Fruit fly (Drosophila melanogaster) whole organism, embryonic: Measurements from ENCODE around the gene MtnD.

ENCODE experiments used
- Ada2b ChIP-seq: fragments of 200-800 bp; sonication (Bioruptor generic); IDR thresholded peaks from 2 replicates; pipeline ENCODE4 v1.3.6; 2022; ENCODE audit warnings: missing biosample characterization, missing genetic modification characterization
- BEAF-32 ChIP-seq: fragments of 200-800 bp; sonication (Bioruptor generic); optimal IDR thresholded peaks from 3 replicates; lab custom pipeline; 2017; ENCODE audit warnings: missing biosample characterization, missing genetic modification characterization, mild to moderate bottlenecking, moderate library complexity, missing genetic modification reagents
- Blimp-1 ChIP-seq: fragments of 200-800 bp; sonication (Bioruptor generic); optimal IDR thresholded peaks from 3 replicates; lab custom pipeline; 2018; ENCODE audit warnings: missing biosample characterization, missing genetic modification characterization, mild to moderate bottlenecking, moderate library complexity, missing genetic modification reagents
- Bteb2 ChIP-seq: fragments of 200-800 bp; sonication (Bioruptor generic); optimal IDR thresholded peaks from 2 replicates; lab custom pipeline; 2016; ENCODE audit warnings: missing biosample characterization, missing genetic modification characterization
- CG11504 ChIP-seq: fragments of 200-800 bp; sonication (Bioruptor generic); optimal IDR thresholded peaks from 3 replicates; lab custom pipeline; 2019; ENCODE audit warnings: missing biosample characterization, mild to moderate bottlenecking, missing genetic modification characterization, moderate library complexity
- CG12236 ChIP-seq: fragments of 200-800 bp; sonication (Bioruptor generic); optimal IDR thresholded peaks from 2 replicates; lab custom pipeline; 2016; ENCODE audit warnings: missing biosample characterization, missing genetic modification characterization
- CG12659 ChIP-seq: fragments of 200-800 bp; sonication (Bioruptor generic); optimal IDR thresholded peaks from 3 replicates; lab custom pipeline; 2017; ENCODE audit warnings: mild to moderate bottlenecking, missing biosample characterization, missing genetic modification reagents, missing genetic modification characterization
- CG16779 ChIP-seq: fragments of 200-800 bp; sonication (Bioruptor generic); IDR thresholded peaks from 2 replicates; pipeline ENCODE4 v1.3.6; 2022; ENCODE audit warnings: missing biosample characterization, missing genetic modification characterization
- CG2875 ChIP-seq: fragments of 200-800 bp; sonication (Bioruptor generic); optimal IDR thresholded peaks from 2 replicates; lab custom pipeline; 2017; ENCODE audit warnings: missing biosample characterization, mild to moderate bottlenecking, missing genetic modification characterization, missing genetic modification reagents
- CG30020 ChIP-seq: fragments of 200-800 bp; optimal IDR thresholded peaks from 2 replicates; lab custom pipeline; 2019; ENCODE audit warnings: missing biosample characterization, mild to moderate bottlenecking, missing genetic modification characterization, moderate library complexity
- CG31224 ChIP-seq: fragments of 200-800 bp; sonication (Bioruptor generic); IDR thresholded peaks from 2 replicates; pipeline ENCODE4 v1.3.6; 2022; ENCODE audit warnings: missing biosample characterization, missing genetic modification characterization
- CG3726 ChIP-seq: fragments of 200-800 bp; sonication (Bioruptor generic); IDR thresholded peaks from 3 replicates; pipeline ENCODE4, ENCODE4 v1.3.6; 2022; ENCODE audit warnings: missing biosample characterization, missing genetic modification characterization
- CG42726 ChIP-seq: fragments of 200-800 bp; sonication (Bioruptor generic); IDR thresholded peaks from 2 replicates; pipeline ENCODE4 v1.3.6; 2022; ENCODE audit warnings: missing biosample characterization, missing genetic modification characterization; ENCODE audit not compliant: partially characterized antibody
- CG6654 ChIP-seq: fragments of 200-800 bp; sonication (Bioruptor generic); optimal IDR thresholded peaks from 2 replicates; lab custom pipeline; 2017; ENCODE audit warnings: missing biosample characterization, mild to moderate bottlenecking, missing genetic modification characterization
- CG7271 ChIP-seq: fragments of 200-800 bp; sonication (Bioruptor generic); optimal IDR thresholded peaks from 2 replicates; lab custom pipeline; 2018; ENCODE audit warnings: missing biosample characterization, mild to moderate bottlenecking, missing genetic modification characterization, moderate library complexity
- CG8478 ChIP-seq: fragments of >200 bp; optimal IDR thresholded peaks from 2 replicates; lab custom pipeline; 2018
- CG9932 ChIP-seq: fragments of 200-800 bp; sonication (Bioruptor generic); IDR thresholded peaks from 2 replicates; pipeline ENCODE4 v1.3.6; 2022; ENCODE audit warnings: missing biosample characterization, missing genetic modification characterization
- CoRest ChIP-seq: fragments of 200-800 bp; sonication (Bioruptor generic); optimal IDR thresholded peaks from 3 replicates; lab custom pipeline; 2018; ENCODE audit warnings: missing biosample characterization, mild to moderate bottlenecking, missing genetic modification characterization, moderate library complexity
- Dfd ChIP-seq, 2 experiments: fragments of >200 bp; optimal IDR thresholded peaks; 2 replicates each; lab custom pipeline; 2017; ENCODE audit warnings: missing biosample characterization in 2 of 2, missing genetic modification characterization in 2 of 2
- Elba2 ChIP-seq: fragments of 200-800 bp; sonication (Bioruptor generic); optimal IDR thresholded peaks from 3 replicates; lab custom pipeline; 2016; ENCODE audit warnings: missing biosample characterization, missing genetic modification characterization
- Fer2 ChIP-seq: fragments of 200-800 bp; sonication (Bioruptor generic); optimal IDR thresholded peaks from 2 replicates; lab custom pipeline; 2018; ENCODE audit warnings: missing biosample characterization, mild to moderate bottlenecking, missing genetic modification characterization, moderate library complexity
- GATAe ChIP-seq: fragments of 200-800 bp; sonication (Bioruptor generic); conservative IDR thresholded peaks from 2 replicates; pipeline ENCODE4 v1.3.6; 2022; ENCODE audit warnings: missing biosample characterization, missing genetic modification characterization
- Hmx ChIP-seq: fragments of 200-800 bp; sonication (Bioruptor generic); optimal IDR thresholded peaks from 2 replicates; lab custom pipeline; 2016; ENCODE audit warnings: missing biosample characterization, missing genetic modification characterization
- Lpt ChIP-seq: fragments of >200 bp; optimal IDR thresholded peaks from 2 replicates; lab custom pipeline; 2018; ENCODE audit warnings: missing biosample characterization, missing genetic modification characterization
- MBD-R2 ChIP-seq: fragments of 200-800 bp; sonication (Bioruptor generic); IDR thresholded peaks from 2 replicates; pipeline ENCODE4 v1.3.6; 2022; ENCODE audit warnings: missing biosample characterization, missing genetic modification characterization
- Mad ChIP-seq: fragments of 200-800 bp; sonication (Bioruptor generic); optimal IDR thresholded peaks from 2 replicates; lab custom pipeline; 2016; ENCODE audit warnings: missing biosample characterization, missing genetic modification characterization
- Nf-YA ChIP-seq: fragments of 200-800 bp; sonication (Bioruptor generic); IDR thresholded peaks from 2 replicates; pipeline ENCODE4 v1.3.6; 2022; ENCODE audit warnings: missing biosample characterization, missing genetic modification characterization
- Side ChIP-seq: fragments of 200-800 bp; sonication (Bioruptor generic); optimal IDR thresholded peaks from 2 replicates; lab custom pipeline; 2016; ENCODE audit warnings: missing biosample characterization, missing genetic modification characterization
- Taf1 ChIP-seq: fragments of 200-800 bp; sonication (Bioruptor generic); IDR thresholded peaks from 2 replicates; pipeline ENCODE4 v1.3.6; 2022; ENCODE audit warnings: missing biosample characterization, missing genetic modification characterization
- ab ChIP-seq: fragments of 200-800 bp; sonication (Bioruptor generic); optimal IDR thresholded peaks from 2 replicates; lab custom pipeline; 2016; ENCODE audit warnings: missing biosample characterization, missing genetic modification characterization
- btn ChIP-seq: fragments of 200-800 bp; sonication (Bioruptor generic); optimal IDR thresholded peaks from 2 replicates; lab custom pipeline; 2016; ENCODE audit warnings: missing biosample characterization, missing genetic modification characterization
- cas ChIP-seq: fragments of 200-800 bp; sonication (Bioruptor generic); IDR thresholded peaks from 2 replicates; pipeline ENCODE4 v1.3.6; 2022; ENCODE audit warnings: missing biosample characterization, missing genetic modification characterization
- chn ChIP-seq: fragments of 200-800 bp; sonication (Bioruptor generic); optimal IDR thresholded peaks from 2 replicates; lab custom pipeline; 2016; ENCODE audit warnings: missing biosample characterization, missing genetic modification characterization
- dimm ChIP-seq: fragments of 200-800 bp; sonication (Bioruptor generic); IDR thresholded peaks from 2 replicates; pipeline ENCODE4 v1.3.6; 2022; ENCODE audit warnings: missing biosample characterization, missing genetic modification characterization
- dmrt11E ChIP-seq: fragments of 200-800 bp; sonication (Bioruptor generic); optimal IDR thresholded peaks from 3 replicates; lab custom pipeline; 2018; ENCODE audit warnings: missing biosample characterization, mild to moderate bottlenecking, missing genetic modification characterization, moderate library complexity
- ewg ChIP-seq: fragments of 200-800 bp; sonication (Bioruptor generic); optimal IDR thresholded peaks from 3 replicates; lab custom pipeline; 2017; ENCODE audit warnings: mild to moderate bottlenecking, missing biosample characterization, missing genetic modification reagents, missing genetic modification characterization
- fd96Cb ChIP-seq: fragments of 200-800 bp; sonication (Bioruptor generic); optimal IDR thresholded peaks from 2 replicates; lab custom pipeline; 2018; ENCODE audit warnings: missing biosample characterization, mild to moderate bottlenecking, missing genetic modification characterization, moderate library complexity
- grn ChIP-seq: fragments of 200-800 bp; sonication (Bioruptor generic); optimal IDR thresholded peaks from 3 replicates; lab custom pipeline; 2017; ENCODE audit warnings: missing biosample characterization, missing genetic modification characterization
- gro ChIP-seq: fragments of 200-800 bp; sonication (Bioruptor generic); optimal IDR thresholded peaks from 2 replicates; lab custom pipeline; 2016; ENCODE audit warnings: missing biosample characterization, missing genetic modification characterization
- ken ChIP-seq: fragments of 200-800 bp; sonication (Bioruptor generic); IDR thresholded peaks from 3 replicates; pipeline ENCODE4 v1.3.6; 2022; ENCODE audit warnings: missing biosample characterization, missing genetic modification characterization
- lov ChIP-seq, 2 experiments: fragments of 200-800 bp in 1 of 2; fragments of >200 bp in 1 of 2; sonication (Bioruptor generic) in 1 of 2; IDR thresholded peaks in 1 of 2; optimal IDR thresholded peaks in 1 of 2; 2 replicates in 1 of 2; 3 replicates in 1 of 2; pipeline versions ENCODE4 v1.3.6 to Lab custom; 2017 to 2022; ENCODE audit warnings: missing biosample characterization in 1 of 2, missing genetic modification characterization in 1 of 2
- luna ChIP-seq: fragments of 200-800 bp; sonication (Bioruptor generic); optimal IDR thresholded peaks from 2 replicates; lab custom pipeline; 2016; ENCODE audit warnings: missing biosample characterization, missing genetic modification characterization
- mld ChIP-seq: fragments of 200-800 bp; sonication (Bioruptor generic); IDR thresholded peaks from 3 replicates; pipeline ENCODE4 v1.3.6; 2022; ENCODE audit warnings: missing biosample characterization, missing genetic modification characterization; ENCODE audit not compliant: partially characterized antibody
- nau ChIP-seq: fragments of 200-800 bp; sonication (Bioruptor generic); optimal IDR thresholded peaks from 3 replicates; lab custom pipeline; 2017; ENCODE audit warnings: missing biosample characterization, mild to moderate bottlenecking, missing genetic modification characterization, missing genetic modification reagents
- nerfin-1 ChIP-seq: fragments of 200-800 bp; sonication (Bioruptor generic); optimal IDR thresholded peaks from 3 replicates; lab custom pipeline; 2019; ENCODE audit warnings: missing biosample characterization, mild to moderate bottlenecking, missing genetic modification characterization, moderate library complexity
- vfl ChIP-seq: fragments of 200-800 bp; sonication (Bioruptor generic); optimal IDR thresholded peaks from 2 replicates; lab custom pipeline; 2016; ENCODE audit warnings: missing biosample characterization, missing genetic modification characterization
- wek ChIP-seq: fragments of 200-800 bp; sonication (Bioruptor generic); optimal IDR thresholded peaks from 3 replicates; lab custom pipeline; 2018; ENCODE audit warnings: missing biosample characterization, mild to moderate bottlenecking, missing genetic modification characterization, moderate library complexity

MtnD gene

dm6 chr3R:20556281-20557113 lies 21.7 kb downstream of the MtnD start (continued):
- TF ChIP-seq luna (GFP tag; lab: Kevin White, UChicago) = no peak
- TF ChIP-seq CG12659 (GFP tag; lab: Kevin White, UChicago) = peak; percentile 60
- no peak for TF ChIP-seq mld
- TF ChIP-seq Bteb2 (GFP tag; lab: Kevin White, UChicago) = peak; percentile 5
- peak; percentile 65 for TF ChIP-seq CoRest (tag; lab: Kevin White, UChicago)
- peak; percentile 77 for TF ChIP-seq cas
- no peak for TF ChIP-seq Dfd (GFP tag; optimal IDR thresholded peaks at IDR 0.05; lab: Kevin White, UChicago)
- TF ChIP-seq chn (GFP tag; lab: Kevin White, UChicago) = no peak
- TF ChIP-seq Side (GFP tag; lab: Kevin White, UChicago) = no peak
- TF ChIP-seq wek (GFP tag; lab: Kevin White, UChicago) = no peak
- TF ChIP-seq Blimp-1 = peak; percentile 38
- peak; percentile 79 for TF ChIP-seq Taf1 (GFP tag; lab: Robert Waterston, UW)
- peak; percentile 28 for TF ChIP-seq CG6654 (GFP tag; lab: Kevin White, UChicago)
- TF ChIP-seq Ada2b (GFP tag; lab: Robert Waterston, UW) = peak; percentile 85
- TF ChIP-seq CG42726 (GFP tag; lab: Robert Waterston, UW) = no peak
- peak; percentile 82 for TF ChIP-seq CG11504 (tag; lab: Kevin White, UChicago)
- TF ChIP-seq fd96Cb (tag; lab: Kevin White, UChicago) = peak; percentile 11
- TF ChIP-seq gro (GFP tag; lab: Kevin White, UChicago) = no peak
- peak; percentile 3 for TF ChIP-seq Mad (GFP tag; lab: Kevin White, UChicago)
- peak; percentile 67 for TF ChIP-seq dimm (GFP tag; lab: Robert Waterston, UW)
- TF ChIP-seq Lpt = no peak
- TF ChIP-seq Elba2 (GFP tag; lab: Kevin White, UChicago) = no peak
- TF ChIP-seq vfl = peak; percentile 9
- no peak for TF ChIP-seq CG7271
- TF ChIP-seq BEAF-32 (GFP tag; lab: Kevin White, UChicago) = no peak
- TF ChIP-seq CG31224 (GFP tag; lab: Robert Waterston, UW) = peak; percentile 79
- no peak for TF ChIP-seq grn (GFP tag; lab: Kevin White, UChicago)
- no peak for TF ChIP-seq Fer2 (tag; lab: Kevin White, UChicago)
- TF ChIP-seq dmrt11E (tag; lab: Kevin White, UChicago) = no peak
- peak; percentile 90 for TF ChIP-seq CG9932 (GFP tag; lab: Robert Waterston, UW)
- no peak for TF ChIP-seq nerfin-1
- no peak for TF ChIP-seq btn (GFP tag; lab: Kevin White, UChicago)
- TF ChIP-seq Nf-YA (GFP tag; lab: Robert Waterston, UW) = peak; percentile 60; the same call in 1 of the 2 replicates
- TF ChIP-seq MBD-R2 = peak; percentile 47; the same call in 1 of the 2 replicates
- TF ChIP-seq Hmx = peak; percentile 28
- TF ChIP-seq CG16779 = peak; percentile 83
- TF ChIP-seq ken (GFP tag; lab: Robert Waterston, UW) = no peak
- TF ChIP-seq ewg = peak; percentile 3
- peak; percentile 58; the same call in 1 of the 2 replicates for TF ChIP-seq GATAe
- no peak for TF ChIP-seq CG30020
- peak; percentile 35 for TF ChIP-seq ab (GFP tag; lab: Kevin White, UChicago)
- TF ChIP-seq lov (optimal IDR thresholded peaks at IDR 0.05; lab: Kevin White, UChicago) = no peak
- no peak for TF ChIP-seq lov (GFP tag; IDR thresholded peaks at IDR 0.05; lab: Robert Waterston, UW)
- no peak for TF ChIP-seq CG8478 (lab: Kevin White, UChicago)
- TF ChIP-seq nau (GFP tag; lab: Kevin White, UChicago) = no peak
- no peak for TF ChIP-seq CG12236 (GFP tag; lab: Kevin White, UChicago)
- no peak for TF ChIP-seq CG2875 (GFP tag; lab: Kevin White, UChicago)
- peak; percentile 49; the same call in 1 of the 3 replicates for TF ChIP-seq CG3726
